Worm (Caenorhabditis elegans): Measurements from ENCODE around the gene nrf-6.

Gene nrf-6

DNA sequence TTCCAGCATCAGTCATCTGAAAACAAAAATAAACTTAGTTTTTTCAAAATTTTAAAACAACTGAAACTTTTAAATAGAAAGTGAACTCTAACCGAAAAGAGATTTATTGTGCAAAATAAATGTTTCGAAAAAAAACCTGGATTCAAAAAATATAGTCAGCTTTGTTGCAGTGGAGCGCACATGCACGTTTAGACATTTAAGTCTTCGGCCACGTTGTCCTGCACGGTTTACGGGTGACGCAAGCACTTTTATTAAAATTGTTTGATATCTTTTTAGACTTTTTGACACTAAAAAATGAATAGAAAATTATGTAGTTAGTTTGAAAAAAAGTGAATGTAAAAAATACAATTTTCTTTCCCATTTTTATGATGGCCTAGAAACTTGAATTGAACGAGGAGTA is 6.9 kb upstream of the nrf-6 start, which contains the start of the genes ubh-4 and algn-6 (continued):
- TF ChIP-seq xbp-1 (tag; optimal IDR thresholded peaks at IDR 0.05) (peak; percentile 63), C04F5.9 (tag; optimal IDR thresholded peaks at IDR 0.05) (no peak), aly-2 (tag; optimal IDR thresholded peaks at IDR 0.05) (no peak), nhr-71 (tag; optimal IDR thresholded peaks at IDR 0.05) (peak; percentile 72), grh-1 (GFP tag; IDR thresholded peaks at IDR 0.05) (no peak), hlh-17 (GFP tag; optimal IDR thresholded peaks at IDR 0.05; ENCODE audit: borderline replicate concordance) (no peak), unc-62 (GFP tag; optimal IDR thresholded peaks at IDR 0.05) (no peak), mab-9 (GFP tag; IDR thresholded peaks at IDR 0.05) (no peak), lsy-2 (tag; optimal IDR thresholded peaks at IDR 0.05) (peak; percentile 81 to 96), pax-3 (tag; optimal IDR thresholded peaks at IDR 0.05) (peak; percentile 65), nhr-47 (tag; optimal IDR thresholded peaks at IDR 0.05) (peak; percentile 70), elt-3 (tag; optimal IDR thresholded peaks at IDR 0.05) (peak in 1 of 6 experiments; percentile 49), ces-1 (GFP tag; optimal IDR thresholded peaks at IDR 0.05) (no peak), irx-1 (tag; optimal IDR thresholded peaks at IDR 0.05) (peak; percentile 44), skn-1 (tag; optimal IDR thresholded peaks at IDR 0.05) (peak; percentile 31), egl-27 (tag; optimal IDR thresholded peaks at IDR 0.05) (no peak), vab-15 (tag; optimal IDR thresholded peaks at IDR 0.05) (peak; percentile 6), hlh-4 (tag; optimal IDR thresholded peaks at IDR 0.05) (no peak), ztf-4 (tag; optimal IDR thresholded peaks at IDR 0.05) (no peak), nhr-76 (tag; optimal IDR thresholded peaks at IDR 0.05) (no peak), nhr-77 (tag; optimal IDR thresholded peaks at IDR 0.05) (peak; percentile 38), mef-2 (tag; optimal IDR thresholded peaks at IDR 0.05) (no peak), pqm-1 (tag; optimal IDR thresholded peaks at IDR 0.05) (no peak), pag-3 (tag; optimal IDR thresholded peaks at IDR 0.05; ENCODE audit: borderline replicate concordance, insufficient read depth) (no peak), ztf-11 (tag; optimal IDR thresholded peaks at IDR 0.05) (peak in 1 of 2 experiments; percentile 43), Y116A8C.19 (tag; optimal IDR thresholded peaks at IDR 0.05; ENCODE audit: borderline replicate concordance) (no peak), nhr-85 (tag) (peak; percentile 75), isw-1 (GFP tag; IDR thresholded peaks at IDR 0.05) (peak; percentile 34), C16A3.4 (tag; optimal IDR thresholded peaks at IDR 0.05) (peak; percentile 82), ceh-8 (GFP tag; optimal IDR thresholded peaks at IDR 0.05) (no peak)

DNA sequence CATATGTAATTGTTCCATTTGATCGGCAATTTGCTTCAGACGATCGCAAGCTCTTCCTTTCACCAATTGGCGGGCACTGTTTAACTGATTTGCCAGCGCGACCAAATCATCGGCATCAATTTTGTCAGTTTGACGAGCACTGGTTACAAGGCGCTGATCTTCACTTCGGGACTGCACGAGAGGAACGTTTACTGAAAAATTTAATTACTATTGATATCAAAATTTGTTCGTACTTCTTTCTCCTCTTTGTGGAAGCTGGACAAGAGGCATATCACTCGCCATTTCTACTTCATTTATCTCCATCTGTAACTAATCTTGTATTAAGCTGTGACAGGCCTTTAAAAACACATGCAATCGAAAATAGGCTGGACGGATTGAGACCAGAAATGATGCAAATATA is 5.4 kb upstream of the nrf-6 start, which contains the start of gene C08B11.9:
TSS of gene C08B11.9 (minus strand) at position 307 of the 400 bp plus-strand sequence.
- TF ChIP-seq skn-1 (tag; optimal IDR thresholded peaks at IDR 0.05) (no peak), ceh-88 (GFP tag; IDR thresholded peaks at IDR 0.05) (no peak), swsn-7 (tag; optimal IDR thresholded peaks at IDR 0.05) (no peak), lin-13 (GFP tag; optimal IDR thresholded peaks at IDR 0.05) (no peak), snpc-4 (tag; optimal IDR thresholded peaks at IDR 0.05) (no peak), grh-1 (GFP tag; IDR thresholded peaks at IDR 0.05) (no peak), ceh-82 (tag; optimal IDR thresholded peaks at IDR 0.05) (no peak)

DNA sequence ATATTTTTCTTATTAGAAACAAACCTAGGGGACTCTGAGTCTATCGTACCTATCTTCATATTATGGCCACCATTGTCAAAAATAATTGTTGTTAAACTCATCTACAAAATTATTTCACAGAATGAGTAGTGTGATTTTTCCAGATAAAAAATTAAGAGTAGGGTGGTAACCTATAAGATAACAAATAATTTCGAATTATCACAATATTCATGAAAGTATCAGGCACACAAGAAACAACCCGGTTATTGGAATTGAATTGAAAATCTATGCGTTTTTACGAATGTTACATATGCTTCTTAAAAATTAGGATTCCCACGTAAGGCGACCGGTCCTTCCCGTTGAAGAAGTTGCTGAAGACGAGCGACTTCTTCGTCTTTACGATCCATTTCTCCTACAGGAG is 4.7 kb upstream of the nrf-6 start, which contains the start of gene arp-6:
TSS of gene arp-6 (minus strand) at position 101 of the 400 bp plus-strand sequence.
- TF ChIP-seq nhr-85 (tag): no peak
- TF ChIP-seq nhr-76 (tag; optimal IDR thresholded peaks at IDR 0.05): no peak
- no peak for TF ChIP-seq nhr-47 (tag; optimal IDR thresholded peaks at IDR 0.05)
- no peak for TF ChIP-seq fos-1 (tag; optimal IDR thresholded peaks at IDR 0.05)
- TF ChIP-seq skn-1 (tag; optimal IDR thresholded peaks at IDR 0.05): no peak
- no peak for TF ChIP-seq alr-1 (tag; optimal IDR thresholded peaks at IDR 0.05; ENCODE audit: borderline replicate concordance)
- TF ChIP-seq unc-130 (tag; optimal IDR thresholded peaks at IDR 0.05): no peak
- TF ChIP-seq nhr-19 (GFP tag; conservative IDR thresholded peaks at IDR 0.05): no peak
- no peak for TF ChIP-seq zag-1 (tag; optimal IDR thresholded peaks at IDR 0.05)
- no peak for TF ChIP-seq nhr-90 (tag; optimal IDR thresholded peaks at IDR 0.05; ENCODE audit: poor library complexity)
- no peak for TF ChIP-seq unc-98 (GFP tag; IDR thresholded peaks at IDR 0.05)
- TF ChIP-seq aha-1 (tag; optimal IDR thresholded peaks at IDR 0.05): no peak
- no peak for TF ChIP-seq nhr-12 (tag; optimal IDR thresholded peaks at IDR 0.05)
- no peak for TF ChIP-seq efl-1 (optimal IDR thresholded peaks at IDR 0.05)
- TF ChIP-seq efl-1 (GFP tag; optimal IDR thresholded peaks at IDR 0.05 in 1 of 2): no peak
- no peak for TF ChIP-seq lin-15B (tag; optimal IDR thresholded peaks at IDR 0.05)
- TF ChIP-seq lin-13 (GFP tag; optimal IDR thresholded peaks at IDR 0.05): no peak
